Worm (Caenorhabditis elegans) whole organism, late embryonic: ENCODE results near the gene T22B2.2.

ENCODE experiments used
- ama-1 ChIP-seq: fragments of 150-350 bp; optimal IDR thresholded peaks from 2 replicates; lab custom pipeline; 2014
- ceh-31 ChIP-seq: sonication (generic microtip); optimal IDR thresholded peaks from 2 replicates; lab custom pipeline; 2016; ENCODE audit warnings: missing genetic modification characterization, missing compliant biosample characterization
- ceh-6 ChIP-seq: fragments of 200-800 bp; sonication (Bioruptor generic); optimal IDR thresholded peaks from 2 replicates; lab custom pipeline; 2018; ENCODE audit warnings: mild to moderate bottlenecking, missing genetic modification characterization, missing compliant biosample characterization
- hlh-15 ChIP-seq: sonication (generic microtip); optimal IDR thresholded peaks from 2 replicates; lab custom pipeline; 2016; ENCODE audit warnings: missing genetic modification characterization, missing compliant biosample characterization
- lim-6 ChIP-seq: sonication (generic microtip); optimal IDR thresholded peaks from 2 replicates; lab custom pipeline; 2016; ENCODE audit warnings: missing genetic modification characterization, missing compliant biosample characterization
- nhr-11 ChIP-seq: fragments of 150-350 bp; optimal IDR thresholded peaks from 2 replicates; lab custom pipeline; 2014; ENCODE audit warnings: missing biosample characterization, missing genetic modification characterization
- odd-2 ChIP-seq: sonication (generic microtip); optimal IDR thresholded peaks from 2 replicates; lab custom pipeline; 2017; ENCODE audit warnings: antibody characterized with exemption, mild to moderate bottlenecking, missing genetic modification characterization, missing compliant biosample characterization
- tbx-7 ChIP-seq: sonication (generic microtip); optimal IDR thresholded peaks from 2 replicates; lab custom pipeline; 2016; ENCODE audit warnings: missing genotype, missing genetic modification characterization, missing compliant biosample characterization

ce11 chrX:3944073-3944472 lies 23.9 kb downstream of the T22B2.2 start:
- TF ChIP-seq odd-2 (tag; lab: Kevin White, UChicago) (no peak), ama-1 (lab: Kevin White, UChicago) (no peak), nhr-11 (no peak), ceh-6 (GFP tag; lab: Kevin White, UChicago) (no peak), tbx-7 (no peak), ceh-31 (tag; lab: Kevin White, UChicago) (no peak), hlh-15 (tag; lab: Kevin White, UChicago) (no peak), lim-6 (tag; lab: Kevin White, UChicago) (no peak)
